Worm (Caenorhabditis elegans): ENCODE data around the gene elli-1.

DNA sequence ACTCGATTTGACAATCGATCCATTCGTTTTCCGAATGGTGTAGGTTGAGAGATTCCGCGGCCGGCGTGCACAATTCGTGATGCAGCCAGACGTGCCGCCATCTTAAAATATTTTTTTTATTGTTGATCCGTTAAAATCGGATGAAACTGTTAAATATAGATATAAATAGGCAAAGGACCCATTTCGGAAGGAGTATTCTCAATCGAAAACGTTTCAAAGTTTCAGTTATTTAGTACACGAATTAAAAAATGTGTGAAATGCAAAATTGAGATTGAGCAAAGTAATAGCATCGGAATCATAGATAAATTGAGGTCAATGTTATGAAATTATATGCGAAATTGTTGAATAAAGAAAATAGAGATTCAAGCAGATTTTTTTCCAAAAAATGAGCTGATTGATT is 14.7 kb downstream of the elli-1 start, which contains the start of gene mrps-33:
- TF ChIP-seq elt-1 (tag; optimal IDR thresholded peaks at IDR 0.05; ENCODE audit: borderline replicate concordance, insufficient read depth) (no peak), unc-39 (tag; optimal IDR thresholded peaks at IDR 0.05) (no peak)

Data from whole organism, mixed stage, embryonic.